Fruit fly (Drosophila melanogaster): ENCODE results near the gene CG31207.

dm6 chr3R:21057519-21057918 is 10.7 kb upstream of the CG31207 start:
- TF ChIP-seq CG8478 (optimal IDR thresholded peaks at IDR 0.05), result no peak
- no peak for TF ChIP-seq CTCF (optimal IDR thresholded peaks at IDR 0.05)

Data from S2 (cell line).